Fruit fly (Drosophila melanogaster) whole organism, prepupa: ENCODE measurements around the gene CG9107.

Experiments
- CG3919 ChIP-seq: fragments of 200-800 bp; sonication (Bioruptor generic); optimal IDR thresholded peaks from 3 replicates; lab custom pipeline; 2016; ENCODE audit warnings: missing biosample characterization, missing genetic modification characterization
- Ets96B ChIP-seq: fragments of 200-800 bp; optimal IDR thresholded peaks from 2 replicates; lab custom pipeline; 2019; ENCODE audit warnings: missing biosample characterization, mild to moderate bottlenecking, missing genetic modification characterization, moderate library complexity
- Hr39 ChIP-seq: fragments of 200-800 bp; sonication (Bioruptor generic); optimal IDR thresholded peaks from 2 replicates; lab custom pipeline; 2016; ENCODE audit warnings: missing biosample characterization, missing genetic modification characterization
- net ChIP-seq: fragments of 200-800 bp; sonication (Bioruptor generic); optimal IDR thresholded peaks from 3 replicates; lab custom pipeline; 2016; ENCODE audit warnings: missing biosample characterization, missing genetic modification characterization

DNA sequence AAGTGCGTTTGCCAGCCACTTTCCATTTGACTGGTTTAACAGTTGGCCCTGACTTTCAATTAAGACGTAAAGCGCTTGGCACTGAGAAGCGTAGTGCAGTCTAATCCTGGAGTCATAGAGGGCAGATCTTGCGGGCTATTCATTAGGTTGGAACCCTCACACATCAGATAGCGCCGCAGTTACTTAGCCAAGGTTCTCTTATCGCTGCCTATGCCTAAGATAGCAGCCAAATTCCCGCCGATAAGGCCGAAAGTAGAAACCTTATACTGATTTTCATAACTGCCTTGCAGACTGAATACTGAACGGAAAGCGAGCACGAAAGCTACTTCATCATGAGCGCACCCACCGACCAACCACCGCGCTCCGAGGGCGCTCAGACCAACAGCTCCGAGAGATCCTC, 47.8 kb upstream of the CG9107 start:
- TF ChIP-seq net (GFP tag; lab: Kevin White, UChicago) (no peak), CG3919 (GFP tag; lab: Kevin White, UChicago) (no peak), Hr39 (no peak), Ets96B (tag; lab: Kevin White, UChicago) (no peak)
